Fruit fly (Drosophila melanogaster): Measurements from ENCODE around the gene CG6793.

- TF ChIP-seq Ets21C (GFP tag; optimal IDR thresholded peaks at IDR 0.05) (no peak), Gug (GFP tag; IDR thresholded peaks at IDR 0.05) (no peak), fd59A (GFP tag; optimal IDR thresholded peaks at IDR 0.05) (no peak), CG1621 (tag; optimal IDR thresholded peaks at IDR 0.05) (no peak), Lpt (GFP tag; optimal IDR thresholded peaks at IDR 0.05) (no peak), Sox14 (GFP tag; optimal IDR thresholded peaks at IDR 0.05) (no peak), net (GFP tag; optimal IDR thresholded peaks at IDR 0.05) (no peak)
Measured at dm6 chr3L:12027929-12028328, 14.3 kb upstream of the CG6793 start.
